Worm (Caenorhabditis elegans): ENCODE measurements around the gene F26G1.11.
A peak's percentile ranks its signal among the peaks of the same experiment; 100 is the strongest.

F26G1.11 gene

ce11 chrII:4771282-4771681, 5.7 kb upstream of the F26G1.11 start, which contains the start of gene F26G1.5:
Gene F26G1.5, minus strand, starts transcription at chrII:4771382.
- TF ChIP-seq T26A8.4 (GFP tag; IDR thresholded peaks at IDR 0.05) (no peak), lin-29 (GFP tag; IDR thresholded peaks at IDR 0.05) (no peak), fos-1 (tag; optimal IDR thresholded peaks at IDR 0.05) (no peak), mdt-29 (GFP tag; IDR thresholded peaks at IDR 0.05) (no peak), zip-2 (tag; optimal IDR thresholded peaks at IDR 0.05) (no peak), F10B5.3 (tag; optimal IDR thresholded peaks at IDR 0.05) (no peak), nhr-76 (tag; optimal IDR thresholded peaks at IDR 0.05) (no peak), pqm-1 (tag; optimal IDR thresholded peaks at IDR 0.05) (no peak), unc-130 (GFP tag; optimal IDR thresholded peaks at IDR 0.05) (no peak), set-16 (GFP tag; IDR thresholded peaks at IDR 0.05) (no peak), spr-3 (GFP tag; optimal IDR thresholded peaks at IDR 0.05) (no peak), daf-19 (GFP tag; conservative IDR thresholded peaks at IDR 0.05) (no peak), nhr-42 (GFP tag; IDR thresholded peaks at IDR 0.05) (no peak), ZK546.5 (tag; optimal IDR thresholded peaks at IDR 0.05) (no peak), nhr-28 (tag; optimal IDR thresholded peaks at IDR 0.05) (no peak)

ce11 chrII:4772441-4772840, 4.5 kb upstream of the F26G1.11 start:
- TF ChIP-seq hlh-11 (tag; optimal IDR thresholded peaks at IDR 0.05) = peak; percentile 33
- TF ChIP-seq nhr-48 (tag; optimal IDR thresholded peaks at IDR 0.05) = peak; percentile 23
- peak; percentile 32 for TF ChIP-seq nhr-28 (tag; optimal IDR thresholded peaks at IDR 0.05)
- TF ChIP-seq egl-43 (GFP tag; IDR thresholded peaks at IDR 0.05) = no peak
- TF ChIP-seq nhr-25 (tag; optimal IDR thresholded peaks at IDR 0.05; ENCODE audit: borderline replicate concordance, insufficient read depth) = peak; percentile 26
- peak; percentile 47 for TF ChIP-seq aha-1 (tag)
- TF ChIP-seq set-16 (GFP tag; IDR thresholded peaks at IDR 0.05) = no peak
- TF ChIP-seq dve-1 (tag; optimal IDR thresholded peaks at IDR 0.05; ENCODE audit: insufficient read depth) = peak; percentile 35

- TF ChIP-seq F49E8.2 (tag; optimal IDR thresholded peaks at IDR 0.05; ENCODE audit: borderline replicate concordance) (no peak), zag-1 (tag; optimal IDR thresholded peaks at IDR 0.05) (no peak), aha-1 (tag) (peak; percentile 22)
Observed at ce11 chrII:4773891-4774432, 3.0 kb upstream of the F26G1.11 start, which contains the start of the genes F26G1.9 and F26G1.10. Gene F26G1.9, minus strand, starts transcription at chrII:4773991. Gene F26G1.10, plus strand, starts transcription at chrII:4774382.

- no peak for TF ChIP-seq mxl-2 (GFP tag; conservative IDR thresholded peaks at IDR 0.05)
- TF ChIP-seq unc-62 (GFP tag; optimal IDR thresholded peaks at IDR 0.05 in 1 of 2) = peak in 1 of 2 experiments; percentile 96
- TF ChIP-seq unc-62 (tag; optimal IDR thresholded peaks at IDR 0.05) = no peak
- TF ChIP-seq hif-1 (tag; optimal IDR thresholded peaks at IDR 0.05) = no peak
- no peak for TF ChIP-seq egl-43 (GFP tag; IDR thresholded peaks at IDR 0.05)
Observed at ce11 chrII:4775802-4776201, 1.1 kb upstream of the F26G1.11 start.

ce11 chrII:4779753-4780152, 2.8 kb downstream of the F26G1.11 start:
- TF ChIP-seq ZK337.2 (GFP tag; IDR thresholded peaks at IDR 0.05) (no peak), ceh-44 (GFP tag; IDR thresholded peaks at IDR 0.05) (no peak), nhr-77 (tag; optimal IDR thresholded peaks at IDR 0.05) (no peak), nhr-10 (tag; optimal IDR thresholded peaks at IDR 0.05) (no peak)

ce11 chrII:4784436-4784835, 7.5 kb downstream of the F26G1.11 start, which contains the start of gene nep-12:
Gene nep-12, minus strand, starts transcription at chrII:4784536.
- TF ChIP-seq lim-7 (GFP tag; IDR thresholded peaks at IDR 0.05) (no peak), R02D3.7 (tag; optimal IDR thresholded peaks at IDR 0.05) (no peak), unc-39 (tag; optimal IDR thresholded peaks at IDR 0.05) (no peak)

Measured in whole organism, L4 larva.